Worm (Caenorhabditis elegans) whole organism, late embryonic: Measurements from ENCODE around the gene srh-44.
A peak's percentile ranks its signal among the peaks of the same experiment; 100 is the strongest.

Source experiments
- C38D4.7 ChIP-seq: fragments of 200-800 bp; sonication (Bioruptor generic); optimal IDR thresholded peaks from 2 replicates; lab custom pipeline; 2018; ENCODE audit warnings: mild to moderate bottlenecking, missing genetic modification characterization, moderate library complexity, missing compliant biosample characterization
- K09A11.1 ChIP-seq: sonication (generic microtip); optimal IDR thresholded peaks from 2 replicates; lab custom pipeline; 2017; ENCODE audit warnings: antibody characterized with exemption, mild to moderate bottlenecking, missing genetic modification characterization, missing compliant biosample characterization; ENCODE audit not compliant: insufficient read depth
- ama-1 ChIP-seq: fragments of 150-350 bp; optimal IDR thresholded peaks from 2 replicates; lab custom pipeline; 2014
- ceh-14 ChIP-seq: sonication (generic microtip); optimal IDR thresholded peaks from 2 replicates; lab custom pipeline; 2016; ENCODE audit warnings: missing genotype, missing genetic modification characterization, missing compliant biosample characterization
- ceh-18 ChIP-seq: sonication (generic microtip); optimal IDR thresholded peaks from 2 replicates; lab custom pipeline; 2016; ENCODE audit warnings: missing genetic modification characterization, missing compliant biosample characterization
- ceh-19 ChIP-seq: fragments of 200-800 bp; sonication (Bioruptor generic); optimal IDR thresholded peaks from 2 replicates; lab custom pipeline; 2018; ENCODE audit warnings: mild to moderate bottlenecking, missing genetic modification characterization, missing compliant biosample characterization
- ceh-24 ChIP-seq: sonication (generic microtip); optimal IDR thresholded peaks from 2 replicates; lab custom pipeline; 2016; ENCODE audit warnings: mild to moderate bottlenecking, missing genetic modification characterization, missing compliant biosample characterization
- ceh-30 ChIP-seq: fragments of 150-350 bp; optimal IDR thresholded peaks from 2 replicates; lab custom pipeline; 2014; ENCODE audit warnings: missing biosample characterization, missing genetic modification characterization
- ceh-45 ChIP-seq: fragments of 200-800 bp; sonication (Bioruptor generic); IDR thresholded peaks from 2 replicates; pipeline ENCODE4 v1.3.6; 2022; ENCODE audit warnings: missing genetic modification reagents, missing genetic modification characterization, missing compliant biosample characterization
- ceh-9 ChIP-seq: sonication (generic microtip); optimal IDR thresholded peaks from 2 replicates; lab custom pipeline; 2016; ENCODE audit warnings: mild to moderate bottlenecking, missing genetic modification characterization, inconsistent platforms, missing compliant biosample characterization
- dmd-4 ChIP-seq: sonication (generic microtip); optimal IDR thresholded peaks from 2 replicates; lab custom pipeline; 2016; ENCODE audit warnings: borderline replicate concordance, missing genetic modification characterization, missing compliant biosample characterization
- dve-1 ChIP-seq: sonication (generic microtip); optimal IDR thresholded peaks from 2 replicates; lab custom pipeline; 2017; ENCODE audit warnings: antibody characterized with exemption, mild to moderate bottlenecking, missing genetic modification characterization, missing compliant biosample characterization
- elt-2 ChIP-seq: sonication (generic microtip); optimal IDR thresholded peaks from 2 replicates; lab custom pipeline; 2016; ENCODE audit warnings: missing genetic modification reagents, missing genetic modification characterization, missing compliant biosample characterization
- elt-4 ChIP-seq: sonication (generic microtip); optimal IDR thresholded peaks from 2 replicates; lab custom pipeline; 2016; ENCODE audit warnings: missing genetic modification characterization, missing compliant biosample characterization
- ets-4 ChIP-seq: sonication (generic microtip); optimal IDR thresholded peaks from 2 replicates; lab custom pipeline; 2016; ENCODE audit warnings: missing genetic modification characterization, missing compliant biosample characterization
- hlh-13 ChIP-seq: fragments of 200-800 bp; sonication (Bioruptor generic); optimal IDR thresholded peaks from 2 replicates; lab custom pipeline; 2018; ENCODE audit warnings: mild to moderate bottlenecking, missing genetic modification characterization, missing compliant biosample characterization
- hlh-8 ChIP-seq: sonication (generic microtip); optimal IDR thresholded peaks from 2 replicates; lab custom pipeline; 2016; ENCODE audit warnings: missing genotype, missing genetic modification characterization, missing compliant biosample characterization
- lim-6 ChIP-seq: sonication (generic microtip); optimal IDR thresholded peaks from 2 replicates; lab custom pipeline; 2016; ENCODE audit warnings: missing genetic modification characterization, missing compliant biosample characterization
- lin-11 ChIP-seq: fragments of 200-800 bp; sonication (Bioruptor generic); optimal IDR thresholded peaks from 2 replicates; lab custom pipeline; 2018; ENCODE audit warnings: mild to moderate bottlenecking, missing genetic modification characterization, missing compliant biosample characterization
- madf-2 ChIP-seq: sonication (generic microtip); optimal IDR thresholded peaks from 2 replicates; lab custom pipeline; 2017; ENCODE audit warnings: missing genetic modification characterization, missing compliant biosample characterization
- mec-3 ChIP-seq: sonication (generic microtip); optimal IDR thresholded peaks from 2 replicates; lab custom pipeline; 2016; ENCODE audit warnings: borderline replicate concordance, missing genetic modification characterization, missing compliant biosample characterization
- nfya-1 ChIP-seq: sonication (generic microtip); optimal IDR thresholded peaks from 2 replicates; lab custom pipeline; 2017; ENCODE audit warnings: missing genetic modification characterization, mild to moderate bottlenecking, missing compliant biosample characterization, antibody characterized with exemption, moderate library complexity
- npax-4 ChIP-seq: sonication (generic microtip); optimal IDR thresholded peaks from 2 replicates; lab custom pipeline; 2016; ENCODE audit warnings: missing genetic modification characterization, missing compliant biosample characterization
- odd-2 ChIP-seq: sonication (generic microtip); optimal IDR thresholded peaks from 2 replicates; lab custom pipeline; 2017; ENCODE audit warnings: antibody characterized with exemption, mild to moderate bottlenecking, missing genetic modification characterization, missing compliant biosample characterization
- pag-3 ChIP-seq: sonication (generic microtip); optimal IDR thresholded peaks from 2 replicates; lab custom pipeline; 2016; ENCODE audit warnings: missing compliant biosample characterization, missing genetic modification characterization, borderline replicate concordance
- pha-4 ChIP-seq: fragments of 150-350 bp; optimal IDR thresholded peaks from 2 replicates; lab custom pipeline; 2018; ENCODE audit warnings: missing biosample characterization, missing genetic modification reagents, missing genetic modification characterization
- pqm-1 ChIP-seq: sonication (generic microtip); optimal IDR thresholded peaks from 2 replicates; lab custom pipeline; 2016; ENCODE audit warnings: missing genetic modification characterization, missing compliant biosample characterization
- rnt-1 ChIP-seq: sonication (generic microtip); optimal IDR thresholded peaks from 2 replicates; lab custom pipeline; 2016; ENCODE audit warnings: missing genetic modification characterization, missing compliant biosample characterization
- sdc-2 ChIP-seq: sonication (generic microtip); optimal IDR thresholded peaks from 2 replicates; lab custom pipeline; 2016; ENCODE audit warnings: missing genotype, missing genetic modification characterization, missing compliant biosample characterization
- sox-2 ChIP-seq: fragments of 200-800 bp; sonication (Bioruptor generic); IDR thresholded peaks from 2 replicates; pipeline ENCODE4 v1.3.6; 2022; ENCODE audit warnings: missing genetic modification reagents, missing genetic modification characterization, missing compliant biosample characterization
- sox-4 ChIP-seq: sonication (generic microtip); optimal IDR thresholded peaks from 2 replicates; lab custom pipeline; 2017; ENCODE audit warnings: mild to moderate bottlenecking, missing genetic modification characterization, inconsistent platforms, missing compliant biosample characterization
- tbx-2 ChIP-seq: sonication (generic microtip); optimal IDR thresholded peaks from 2 replicates; lab custom pipeline; 2016; ENCODE audit warnings: missing genetic modification characterization, missing compliant biosample characterization
- unc-42 ChIP-seq: sonication (generic microtip); optimal IDR thresholded peaks from 2 replicates; lab custom pipeline; 2016; ENCODE audit warnings: missing genotype, missing genetic modification characterization, missing compliant biosample characterization
- unc-55 ChIP-seq: sonication (generic microtip); optimal IDR thresholded peaks from 2 replicates; lab custom pipeline; 2017; ENCODE audit warnings: missing biosample characterization, missing genetic modification reagents, missing genetic modification characterization
- zip-5 ChIP-seq: sonication (generic microtip); optimal IDR thresholded peaks from 2 replicates; lab custom pipeline; 2016; ENCODE audit warnings: missing genetic modification characterization, missing compliant biosample characterization

Gene srh-44

DNA sequence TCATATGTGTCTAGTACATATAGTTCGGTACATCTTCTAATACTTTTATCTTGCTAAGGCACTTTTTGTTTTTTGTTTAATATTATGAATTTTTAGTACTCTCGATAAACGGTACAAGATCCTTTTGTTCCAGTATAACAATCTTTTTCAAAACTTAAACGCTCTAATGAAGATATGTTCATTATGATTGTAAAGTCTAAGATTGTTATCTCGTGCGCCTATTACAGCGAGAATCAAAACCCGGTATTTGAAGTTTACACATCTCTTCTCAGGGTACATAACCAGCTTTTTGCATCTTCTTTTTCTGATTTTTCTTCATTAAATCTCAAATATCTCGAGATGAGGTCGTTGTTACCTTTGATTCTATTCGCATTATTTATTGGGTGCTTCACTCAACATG, 26.9 kb upstream of the srh-44 start, which contains the start of gene B0334.13:
Gene B0334.13 (plus strand): TSS at position 301 of the 400 bp plus-strand sequence.
- TF ChIP-seq sox-2 (no peak), unc-55 (GFP tag; lab: Kevin White, UChicago) (no peak), pag-3 (tag; lab: Kevin White, UChicago) (no peak), C38D4.7 (GFP tag; lab: Kevin White, UChicago) (no peak), ceh-9 (tag; lab: Kevin White, UChicago) (no peak), odd-2 (tag; lab: Kevin White, UChicago) (no peak), nfya-1 (tag; lab: Kevin White, UChicago) (no peak), ama-1 (lab: Kevin White, UChicago) (no peak), rnt-1 (tag; lab: Kevin White, UChicago) (no peak), npax-4 (tag; lab: Kevin White, UChicago) (no peak), ceh-18 (no peak), elt-2 (tag; lab: Kevin White, UChicago) (no peak), zip-5 (tag; lab: Kevin White, UChicago) (no peak), pha-4 (tag; lab: Kevin White, UChicago) (no peak), sdc-2 (tag; lab: Kevin White, UChicago) (no peak), dve-1 (tag; lab: Kevin White, UChicago) (no peak), ets-4 (tag; lab: Kevin White, UChicago) (no peak), ceh-19 (GFP tag; lab: Kevin White, UChicago) (no peak)
- TF ChIP-seq, all 69 proteins: peak for 0

DNA sequence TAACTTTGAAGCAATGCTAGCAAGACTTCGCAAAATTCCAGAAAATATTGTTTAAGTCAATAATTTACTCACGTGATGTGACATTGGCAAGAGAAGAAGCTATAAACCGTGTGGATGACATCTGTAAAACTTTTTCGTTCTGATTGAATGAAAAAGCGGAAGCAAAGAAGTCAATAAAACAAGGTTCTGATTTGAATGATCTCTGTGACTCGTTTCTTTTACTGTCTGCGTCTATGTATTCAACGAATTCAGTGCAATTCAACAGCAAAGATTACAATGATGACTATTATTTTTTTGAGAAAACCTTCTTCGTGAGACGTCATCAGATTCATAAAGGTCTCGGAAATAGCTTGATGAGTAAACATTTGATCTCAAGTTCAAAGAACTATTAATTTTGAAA, 22.0 kb upstream of the srh-44 start, which contains the start of gene hacl-1:
Gene hacl-1 (minus strand): TSS at position 121 of the 400 bp plus-strand sequence.
- no peak for TF ChIP-seq sox-4 (tag; lab: Kevin White, UChicago)
- no peak for TF ChIP-seq ceh-14 (tag; lab: Kevin White, UChicago)
- peak; percentile 27 for TF ChIP-seq elt-2 (tag; lab: Kevin White, UChicago)
- TF ChIP-seq, all 69 proteins: peak for 1

DNA sequence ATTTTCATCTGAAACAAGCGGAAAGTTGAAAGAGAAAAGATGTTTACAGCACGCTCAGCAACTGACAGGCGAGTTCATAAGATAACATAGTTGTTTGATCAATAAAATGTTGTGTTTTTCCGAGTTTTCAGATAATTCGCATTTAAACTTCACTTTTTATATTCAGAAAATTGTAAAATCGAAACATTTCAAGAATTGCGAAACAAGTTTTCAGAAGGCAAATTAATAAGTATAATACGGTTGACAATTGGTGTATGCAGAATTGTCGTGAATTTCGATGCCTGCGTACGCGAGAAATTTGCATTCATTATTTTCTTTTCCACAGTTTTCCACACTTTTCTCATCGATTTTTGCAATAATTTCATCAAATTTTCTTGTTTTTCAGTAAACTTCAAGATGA, 19.6 kb upstream of the srh-44 start, which contains the start of the genes ooc-3 and B0334.4:
Gene ooc-3 (minus strand): TSS at position 15 of the 400 bp plus-strand sequence.
Gene B0334.4 (plus strand): TSS at position 386 of the 400 bp plus-strand sequence.
- no peak for TF ChIP-seq K09A11.1
- TF ChIP-seq unc-42 (tag; lab: Kevin White, UChicago): peak; percentile 70

DNA sequence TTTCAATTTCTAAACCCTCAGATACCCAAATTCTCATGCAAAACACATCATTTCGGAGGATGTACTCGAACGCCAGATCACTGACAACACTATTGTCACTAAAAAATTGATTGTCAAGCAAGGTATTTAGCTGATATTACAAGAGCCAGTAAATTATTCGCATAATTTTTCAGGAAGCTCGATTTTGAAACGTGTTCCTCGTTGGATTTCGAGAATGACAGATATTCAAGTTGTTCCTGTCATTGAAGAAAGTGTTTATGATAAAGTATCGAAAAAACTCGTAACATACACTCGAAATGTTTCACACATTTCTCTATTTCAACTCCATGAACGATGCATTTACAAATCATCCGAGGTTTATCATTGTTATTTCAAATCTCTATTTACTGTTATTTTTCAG, 19.1 kb upstream of the srh-44 start:
- TF ChIP-seq lin-11 (tag; lab: Kevin White, UChicago) (no peak), mec-3 (tag; lab: Kevin White, UChicago) (no peak), pqm-1 (tag; lab: Kevin White, UChicago) (no peak), tbx-2 (tag; lab: Kevin White, UChicago) (no peak), lim-6 (no peak), madf-2 (no peak), sox-2 (no peak), ceh-19 (GFP tag; lab: Kevin White, UChicago) (no peak), dmd-4 (tag; lab: Kevin White, UChicago) (no peak), ceh-45 (no peak), ceh-9 (tag; lab: Kevin White, UChicago) (no peak), elt-4 (tag; lab: Kevin White, UChicago) (no peak), dve-1 (tag; lab: Kevin White, UChicago) (no peak), ceh-30 (tag; lab: Kevin White, UChicago) (no peak), hlh-13 (no peak), ceh-24 (no peak), hlh-8 (tag; lab: Kevin White, UChicago) (no peak)
- TF ChIP-seq, all 69 proteins: peak for 0
